Fruit fly (Drosophila melanogaster): Measurements from ENCODE around the gene CG17129.

Gene CG17129

DNA sequence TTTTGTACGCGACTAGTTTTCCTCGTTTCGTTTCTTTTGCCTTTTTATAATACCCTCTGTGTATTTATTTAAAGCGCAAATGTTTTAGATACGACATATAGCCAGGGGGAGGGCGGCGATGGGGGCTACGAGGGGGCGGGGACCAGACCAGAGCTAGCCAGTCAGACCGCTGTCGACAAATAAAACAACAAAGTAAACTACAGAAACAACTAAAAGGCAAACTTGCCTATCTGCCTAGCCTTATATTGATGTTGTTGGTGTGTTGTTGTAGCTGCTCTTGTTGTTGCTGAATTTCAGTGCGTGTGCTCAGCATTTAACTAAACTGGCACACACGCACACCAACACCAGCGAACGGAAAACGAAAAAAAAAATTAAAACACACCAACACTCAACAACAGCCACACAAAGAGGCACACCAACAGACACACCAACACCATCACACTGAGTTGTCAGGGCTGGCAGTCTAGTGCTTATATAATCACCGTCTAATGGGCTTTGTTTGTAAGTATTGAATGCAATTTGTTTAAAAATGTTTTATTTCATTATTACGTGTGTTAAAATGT is 50.7 kb downstream of the CG17129 start (continued):
- TF ChIP-seq CG33213 (GFP tag; optimal IDR thresholded peaks at IDR 0.05) (no peak), pita (GFP tag; optimal IDR thresholded peaks at IDR 0.05) (no peak), CG1233 (GFP tag; optimal IDR thresholded peaks at IDR 0.05) (peak; percentile 26), CG7271 (tag; optimal IDR thresholded peaks at IDR 0.05) (no peak), da (GFP tag; optimal IDR thresholded peaks at IDR 0.05) (no peak), CG43689 (GFP tag; IDR thresholded peaks at IDR 0.05) (no peak), CG13424 (tag; optimal IDR thresholded peaks at IDR 0.05) (no peak), Eip74EF (GFP tag; optimal IDR thresholded peaks at IDR 0.05) (peak in 1 of 2 experiments; percentile 8), ase (GFP tag; IDR thresholded peaks at IDR 0.05) (no peak), Xbp1 (GFP tag; optimal IDR thresholded peaks at IDR 0.05) (no peak), cg (GFP tag; optimal IDR thresholded peaks at IDR 0.05) (peak; percentile 87), ac (GFP tag; optimal IDR thresholded peaks at IDR 0.05) (no peak), amos (GFP tag; IDR thresholded peaks at IDR 0.05; ENCODE audit: partially characterized antibody) (no peak), CG1832 (GFP tag; optimal IDR thresholded peaks at IDR 0.05) (no peak), jigr1 (GFP tag; IDR thresholded peaks at IDR 0.05) (no peak), al (GFP tag; IDR thresholded peaks at IDR 0.05) (no peak), CG6654 (GFP tag; optimal IDR thresholded peaks at IDR 0.05) (no peak), CG2875 (GFP tag; optimal IDR thresholded peaks at IDR 0.05) (no peak), dan (GFP tag; IDR thresholded peaks at IDR 0.05) (no peak), nom (GFP tag; optimal IDR thresholded peaks at IDR 0.05) (no peak), trh (GFP tag; optimal IDR thresholded peaks at IDR 0.05) (no peak), mld (GFP tag; IDR thresholded peaks at IDR 0.05; ENCODE audit: partially characterized antibody) (no peak), CG16813 (GFP tag; IDR thresholded peaks at IDR 0.05; ENCODE audit: partially characterized antibody) (no peak), Ptx1 (GFP tag; IDR thresholded peaks at IDR 0.05) (no peak), sim (GFP tag; IDR thresholded peaks at IDR 0.05) (no peak), Dll (GFP tag; IDR thresholded peaks at IDR 0.05; ENCODE audit: partially characterized antibody) (no peak), CG7357 (GFP tag; IDR thresholded peaks at IDR 0.05) (no peak), lola (GFP tag; optimal IDR thresholded peaks at IDR 0.05) (no peak), Kr (GFP tag; optimal IDR thresholded peaks at IDR 0.05) (no peak), Six4 (GFP tag; optimal IDR thresholded peaks at IDR 0.05) (no peak), HmgD (GFP tag; optimal IDR thresholded peaks at IDR 0.05) (no peak), en (GFP tag; optimal IDR thresholded peaks at IDR 0.05) (no peak), ro (GFP tag; IDR thresholded peaks at IDR 0.05) (no peak), pzg (GFP tag; optimal IDR thresholded peaks at IDR 0.05) (no peak)

DNA sequence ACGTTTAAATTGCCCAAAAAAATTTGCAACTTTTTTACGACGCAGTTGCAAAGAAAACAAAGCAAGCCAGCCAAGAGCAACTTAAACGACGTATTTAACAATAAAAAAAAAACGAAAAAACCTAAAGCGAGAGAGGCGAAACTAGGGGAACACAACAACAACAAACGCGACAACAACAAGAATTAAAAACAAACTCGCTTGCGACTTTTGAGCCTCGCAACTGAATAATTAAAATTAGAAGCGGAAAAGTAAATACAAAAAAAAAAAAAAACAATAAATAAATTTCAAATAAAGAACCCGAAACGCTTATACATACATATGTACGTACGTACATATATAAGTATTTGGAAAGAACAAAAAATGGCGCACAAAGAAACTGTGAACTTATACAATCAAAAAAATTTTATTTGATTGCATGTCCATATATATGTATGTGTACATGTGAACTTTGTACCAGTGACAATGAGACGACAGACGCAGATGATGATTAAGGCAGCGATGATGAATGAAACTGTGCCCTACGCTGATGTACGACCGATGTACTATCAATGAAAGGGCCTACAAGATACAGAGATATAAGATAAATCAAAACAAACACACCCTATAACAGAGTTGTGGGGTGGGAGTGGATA is 51.4 kb downstream of the CG17129 start:
- TF ChIP-seq vvl (GFP tag; IDR thresholded peaks at IDR 0.05) (no peak), CG11560 (tag; IDR thresholded peaks at IDR 0.05) (no peak), CG7786 (GFP tag; optimal IDR thresholded peaks at IDR 0.05) (peak; percentile 13), sens-2 (GFP tag; IDR thresholded peaks at IDR 0.05) (0 out of 2 replicates have a peak, but pooled peaks have one; percentile 21), nom (GFP tag; optimal IDR thresholded peaks at IDR 0.05) (peak; percentile 65), Pdp1 (GFP tag; optimal IDR thresholded peaks at IDR 0.05) (peak in 1 of 2 experiments; percentile 84), eve (GFP tag; optimal IDR thresholded peaks at IDR 0.05) (peak in 1 of 2 experiments; percentile 53), Stat92E (GFP tag; optimal IDR thresholded peaks at IDR 0.05) (peak in 1 of 3 experiments; percentile 29)
